Worm (Caenorhabditis elegans) whole organism, L2 larva: ENCODE results near the gene tyr-6.

Source experiments
- F13H6.1 ChIP-seq: sonication (generic microtip); optimal IDR thresholded peaks from 2 replicates; lab custom pipeline; 2016; ENCODE audit warnings: missing genetic modification characterization, missing compliant biosample characterization
- Y55F3AM.14 ChIP-seq: fragments of 200-800 bp; sonication (Bioruptor generic); optimal IDR thresholded peaks from 2 replicates; lab custom pipeline; 2018; ENCODE audit warnings: mild to moderate bottlenecking, missing genetic modification characterization, missing compliant biosample characterization
- ZK546.5 ChIP-seq: sonication (generic microtip); optimal IDR thresholded peaks from 2 replicates; lab custom pipeline; 2017; ENCODE audit warnings: missing biosample characterization, missing genetic modification characterization
- aly-2 ChIP-seq: fragments of 150-350 bp; optimal IDR thresholded peaks from 2 replicates; lab custom pipeline; 2014; ENCODE audit warnings: missing biosample characterization, missing genetic modification characterization
- ama-1 ChIP-seq: fragments of 150-350 bp; optimal IDR thresholded peaks from 2 replicates; lab custom pipeline; 2018; ENCODE audit warnings: inconsistent platforms
- blmp-1 ChIP-seq: sonication (generic microtip); optimal IDR thresholded peaks from 2 replicates; lab custom pipeline; 2017; ENCODE audit warnings: missing genetic modification characterization, mild to moderate bottlenecking, missing compliant biosample characterization, antibody characterized with exemption, moderate library complexity; ENCODE audit not compliant: insufficient read depth
- ceh-16 ChIP-seq: fragments of 150-350 bp; optimal IDR thresholded peaks from 2 replicates; lab custom pipeline; 2014; ENCODE audit warnings: missing biosample characterization, missing genetic modification characterization
- ceh-82 ChIP-seq: fragments of 150-350 bp; optimal IDR thresholded peaks from 2 replicates; lab custom pipeline; 2014; ENCODE audit warnings: missing biosample characterization, missing genetic modification characterization
- crh-2 ChIP-seq: sonication (generic microtip); optimal IDR thresholded peaks from 2 replicates; lab custom pipeline; 2017; ENCODE audit warnings: missing biosample characterization, missing genetic modification characterization
- dmd-4 ChIP-seq: sonication (generic microtip); optimal IDR thresholded peaks from 2 replicates; lab custom pipeline; 2017; ENCODE audit warnings: missing biosample characterization, missing genetic modification characterization
- elt-1 ChIP-seq: fragments of 150-350 bp; optimal IDR thresholded peaks from 2 replicates; lab custom pipeline; 2014; ENCODE audit warnings: missing biosample characterization, missing genetic modification characterization
- fos-1 ChIP-seq: fragments of 150-350 bp; optimal IDR thresholded peaks from 2 replicates; lab custom pipeline; 2014; ENCODE audit warnings: missing biosample characterization, missing genetic modification characterization
- gmeb-1 ChIP-seq: fragments of 150-350 bp; optimal IDR thresholded peaks from 2 replicates; lab custom pipeline; 2014; ENCODE audit warnings: missing biosample characterization, missing genetic modification characterization
- lin-11 ChIP-seq: fragments of 150-350 bp; sonication (generic microtip); optimal IDR thresholded peaks from 2 replicates; lab custom pipeline; 2014; ENCODE audit warnings: missing biosample characterization, missing genetic modification characterization, inconsistent platforms, mixed read lengths
- lin-13 ChIP-seq: fragments of 150-350 bp; optimal IDR thresholded peaks from 2 replicates; lab custom pipeline; 2014; ENCODE audit warnings: missing biosample characterization, missing genetic modification reagents, missing genetic modification characterization
- lsy-2 ChIP-seq, 2 experiments: fragments of 150-350 bp in 1 of 2; sonication (generic microtip) in 1 of 2; optimal IDR thresholded peaks; 2 replicates each; lab custom pipeline; 2014 to 2017; ENCODE audit warnings: missing biosample characterization in 2 of 2, missing genetic modification characterization in 2 of 2
- mab-5 ChIP-seq: fragments of 150-350 bp; optimal IDR thresholded peaks from 2 replicates; lab custom pipeline; 2014; ENCODE audit warnings: missing biosample characterization, missing genetic modification characterization
- mbf-1 ChIP-seq: sonication (generic microtip); optimal IDR thresholded peaks from 2 replicates; lab custom pipeline; 2017; ENCODE audit warnings: missing biosample characterization, missing genetic modification characterization
- nhr-11 ChIP-seq: fragments of 150-350 bp; optimal IDR thresholded peaks from 2 replicates; lab custom pipeline; 2014; ENCODE audit warnings: missing biosample characterization, missing genetic modification characterization
- nhr-12 ChIP-seq: fragments of 150-350 bp; optimal IDR thresholded peaks from 2 replicates; lab custom pipeline; 2014; ENCODE audit warnings: missing biosample characterization, missing genetic modification characterization
- nhr-129 ChIP-seq: fragments of 150-350 bp; optimal IDR thresholded peaks from 2 replicates; lab custom pipeline; 2014; ENCODE audit warnings: missing biosample characterization, missing genetic modification characterization
- nhr-21 ChIP-seq: fragments of 150-350 bp; optimal IDR thresholded peaks from 2 replicates; lab custom pipeline; 2014; ENCODE audit warnings: missing biosample characterization, missing genetic modification characterization
- nhr-23 ChIP-seq: fragments of 150-350 bp; optimal IDR thresholded peaks from 2 replicates; lab custom pipeline; 2014; ENCODE audit warnings: missing biosample characterization, missing genetic modification reagents, missing genetic modification characterization
- nhr-25 ChIP-seq: fragments of 150-350 bp; sonication (generic microtip); optimal IDR thresholded peaks from 3 replicates; lab custom pipeline; 2014; ENCODE audit warnings: missing biosample characterization, missing genetic modification characterization
- nhr-6 ChIP-seq: fragments of 150-350 bp; optimal IDR thresholded peaks from 2 replicates; lab custom pipeline; 2014; ENCODE audit warnings: missing biosample characterization, missing genetic modification characterization
- nhr-77 ChIP-seq: fragments of 150-350 bp; optimal IDR thresholded peaks from 2 replicates; lab custom pipeline; 2014; ENCODE audit warnings: missing biosample characterization, missing genetic modification characterization
- peb-1 ChIP-seq: fragments of 150-350 bp; optimal IDR thresholded peaks from 2 replicates; lab custom pipeline; 2014; ENCODE audit warnings: missing biosample characterization, missing genetic modification characterization
- sma-3 ChIP-seq: sonication (generic microtip); optimal IDR thresholded peaks from 2 replicates; lab custom pipeline; 2016; ENCODE audit warnings: missing genetic modification reagents, missing genetic modification characterization, missing compliant biosample characterization
- sma-9 ChIP-seq, 2 experiments: fragments of 150-350 bp in 1 of 2; sonication (generic microtip) in 1 of 2; optimal IDR thresholded peaks; 2 replicates each; lab custom pipeline; 2014 to 2016; ENCODE audit warnings: missing genetic modification characterization in 2 of 2, mild to moderate bottlenecking in 1 of 2, missing biosample characterization in 1 of 2, missing compliant biosample characterization in 1 of 2, missing genetic modification reagents in 1 of 2, moderate library complexity in 1 of 2
- unc-55 ChIP-seq: fragments of 150-350 bp; sonication (generic microtip); optimal IDR thresholded peaks from 3 replicates; lab custom pipeline; 2014; ENCODE audit warnings: missing biosample characterization, missing genetic modification reagents, missing genetic modification characterization
- zag-1 ChIP-seq: fragments of 150-350 bp; optimal IDR thresholded peaks from 2 replicates; lab custom pipeline; 2014; ENCODE audit warnings: missing biosample characterization, missing genetic modification characterization
- ztf-1 ChIP-seq: fragments of 200-800 bp; sonication (Bioruptor generic); conservative IDR thresholded peaks from 2 replicates; pipeline ENCODE4 v1.3.6; 2022; ENCODE audit warnings: missing genetic modification characterization, missing compliant biosample characterization
- ztf-4 ChIP-seq: fragments of 150-350 bp; optimal IDR thresholded peaks from 2 replicates; lab custom pipeline; 2014; ENCODE audit warnings: missing biosample characterization, missing genetic modification characterization

Gene tyr-6

ce11 chrIV:6474751-6475150, 5.6 kb upstream of the tyr-6 start (continued):
- TF ChIP-seq nhr-25 (no peak), ztf-4 (tag; lab: Kevin White, UChicago) (no peak), ama-1 (lab: Kevin White, UChicago) (no peak), gmeb-1 (tag; lab: Kevin White, UChicago) (no peak), aly-2 (tag; lab: Kevin White, UChicago) (no peak)

- TF ChIP-seq fos-1 (tag; lab: Kevin White, UChicago) (peak; percentile 56), sma-3 (GFP tag; lab: Kevin White, UChicago) (peak; percentile 32), gmeb-1 (tag; lab: Kevin White, UChicago) (peak; percentile 34), nhr-129 (tag; lab: Kevin White, UChicago) (peak; percentile 42), crh-2 (tag; lab: Kevin White, UChicago) (peak; percentile 25), sma-9 (GFP tag; optimal IDR thresholded peaks at IDR 0.05; lab: Kevin White, UChicago) (peak; percentile 55), sma-9 (tag; optimal IDR thresholded peaks at IDR 0.05; lab: Kevin White, UChicago) (no peak), Y55F3AM.14 (GFP tag; lab: Kevin White, UChicago) (peak; percentile 28), aly-2 (tag; lab: Kevin White, UChicago) (no peak), ceh-82 (tag; lab: Kevin White, UChicago) (no peak), nhr-12 (no peak)
These were observed 657 bp downstream of the tyr-6 start for ce11 chrIV:6480978-6481377.

ce11 chrIV:6487047-6487446, 6.7 kb downstream of the tyr-6 start, which contains the start of gene Y73B6BL.37:
Gene Y73B6BL.37 (plus strand): TSS chrIV:6487347.
- TF ChIP-seq blmp-1 (tag; lab: Kevin White, UChicago): no peak
- no peak for TF ChIP-seq unc-55 (GFP tag; lab: Kevin White, UChicago)
- no peak for TF ChIP-seq nhr-12
- no peak for TF ChIP-seq Y55F3AM.14 (GFP tag; lab: Kevin White, UChicago)
- no peak for TF ChIP-seq ZK546.5 (tag; lab: Kevin White, UChicago)
- TF ChIP-seq sma-3 (GFP tag; lab: Kevin White, UChicago): no peak
- TF ChIP-seq ama-1 (lab: Kevin White, UChicago): no peak
- TF ChIP-seq sma-9 (GFP tag; optimal IDR thresholded peaks at IDR 0.05; lab: Kevin White, UChicago): no peak
- TF ChIP-seq sma-9 (tag; optimal IDR thresholded peaks at IDR 0.05; lab: Kevin White, UChicago): no peak
- no peak for TF ChIP-seq F13H6.1 (tag; lab: Kevin White, UChicago)
- no peak for TF ChIP-seq nhr-23 (tag; lab: Kevin White, UChicago)
- TF ChIP-seq lin-13 (GFP tag; lab: Kevin White, UChicago): no peak
- TF ChIP-seq nhr-21 (tag; lab: Kevin White, UChicago): no peak
- no peak for TF ChIP-seq nhr-77 (tag; lab: Kevin White, UChicago)
- TF ChIP-seq nhr-11: no peak

- peak; percentile 62 for TF ChIP-seq nhr-25
- no peak for TF ChIP-seq ztf-4 (tag; lab: Kevin White, UChicago)
- TF ChIP-seq ceh-16 (tag; lab: Kevin White, UChicago): peak; percentile 76
- no peak for TF ChIP-seq ZK546.5 (tag; lab: Kevin White, UChicago)
These were observed 11.6 kb downstream of the tyr-6 start for ce11 chrIV:6491915-6492314.

- TF ChIP-seq ztf-1 (GFP tag; lab: Robert Waterston, UW): no peak
- TF ChIP-seq elt-1 (tag; lab: Kevin White, UChicago): no peak
- no peak for TF ChIP-seq sma-3 (GFP tag; lab: Kevin White, UChicago)
These were observed 13.0 kb downstream of the tyr-6 start, which contains the start of gene Y73B6BL.44 for ce11 chrIV:6493299-6493698. Gene Y73B6BL.44 (plus strand): TSS chrIV:6493599.

ce11 chrIV:6496103-6496502, 15.8 kb downstream of the tyr-6 start:
- TF ChIP-seq ceh-16 (tag; lab: Kevin White, UChicago) (peak; percentile 63), nhr-6 (tag; lab: Kevin White, UChicago) (no peak)

- TF ChIP-seq unc-55 (GFP tag; lab: Kevin White, UChicago) (no peak), lin-11 (tag; lab: Kevin White, UChicago) (no peak), ama-1 (lab: Kevin White, UChicago) (no peak), aly-2 (tag; lab: Kevin White, UChicago) (no peak), nhr-21 (tag; lab: Kevin White, UChicago) (no peak), sma-3 (GFP tag; lab: Kevin White, UChicago) (no peak), dmd-4 (tag; lab: Kevin White, UChicago) (no peak), ceh-16 (tag; lab: Kevin White, UChicago) (no peak), ztf-4 (tag; lab: Kevin White, UChicago) (no peak), nhr-129 (tag; lab: Kevin White, UChicago) (no peak), nhr-23 (tag; lab: Kevin White, UChicago) (no peak), lsy-2 (tag; optimal IDR thresholded peaks at IDR 0.05; lab: Kevin White, UChicago) (no peak), nhr-11 (no peak), mbf-1 (tag; lab: Kevin White, UChicago) (no peak), zag-1 (no peak), peb-1 (tag; lab: Kevin White, UChicago) (no peak), mab-5 (tag; lab: Kevin White, UChicago) (no peak), nhr-6 (tag; lab: Kevin White, UChicago) (no peak)
- TF ChIP-seq, all 48 proteins: peak for 0
These were observed 20.1 kb downstream of the tyr-6 start for ce11 chrIV:6500433-6500832.
